Fruit fly (Drosophila melanogaster) whole organism, embryonic: Measurements from ENCODE around the gene spd-2.
A peak's percentile ranks its signal among the peaks of the same experiment; 100 is the strongest.

Experiments used
- Ada2b ChIP-seq: fragments of 200-800 bp; sonication (Bioruptor generic); IDR thresholded peaks from 2 replicates; pipeline ENCODE4 v1.3.6; 2022; ENCODE audit warnings: missing biosample characterization, missing genetic modification characterization
- Antp ChIP-seq: fragments of 200-800 bp; sonication (Bioruptor generic); optimal IDR thresholded peaks from 3 replicates; lab custom pipeline; 2016; ENCODE audit warnings: missing biosample characterization, missing genetic modification characterization
- Awh ChIP-seq: fragments of 200-800 bp; sonication (Bioruptor generic); IDR thresholded peaks from 2 replicates; pipeline ENCODE4, ENCODE4 v1.3.6; 2022; ENCODE audit warnings: missing biosample characterization, missing genetic modification characterization
- Bdp1 ChIP-seq: fragments of 200-800 bp; sonication (Bioruptor generic); optimal IDR thresholded peaks from 3 replicates; lab custom pipeline; 2016; ENCODE audit warnings: missing biosample characterization, missing genetic modification characterization
- CG10366 ChIP-seq: fragments of 200-800 bp; sonication (Bioruptor generic); IDR thresholded peaks from 2 replicates; pipeline ENCODE4 v1.3.6; 2022; ENCODE audit warnings: missing biosample characterization, missing genetic modification characterization
- CG12104 ChIP-seq: fragments of 200-800 bp; sonication (Bioruptor generic); optimal IDR thresholded peaks from 3 replicates; lab custom pipeline; 2016; ENCODE audit warnings: missing biosample characterization, missing genetic modification characterization
- CG13624 ChIP-seq: fragments of 200-800 bp; sonication (Bioruptor generic); optimal IDR thresholded peaks from 2 replicates; lab custom pipeline; 2016; ENCODE audit warnings: missing biosample characterization, missing genetic modification characterization
- CG13894 ChIP-seq: fragments of 200-800 bp; sonication (Bioruptor generic); optimal IDR thresholded peaks from 3 replicates; lab custom pipeline; 2018; ENCODE audit warnings: missing biosample characterization, mild to moderate bottlenecking, missing genetic modification characterization, moderate library complexity
- CG14014 ChIP-seq: fragments of 200-800 bp; sonication (Bioruptor generic); IDR thresholded peaks from 2 replicates; pipeline ENCODE4 v1.3.6; 2022; ENCODE audit warnings: missing biosample characterization, missing genetic modification characterization
- CG17361 ChIP-seq: fragments of 200-800 bp; sonication (Bioruptor generic); IDR thresholded peaks from 3 replicates; pipeline ENCODE4 v1.3.6; 2022; ENCODE audit warnings: missing biosample characterization, missing genetic modification characterization
- CG17568 ChIP-seq: fragments of 200-800 bp; sonication (Bioruptor generic); optimal IDR thresholded peaks from 2 replicates; lab custom pipeline; 2018; ENCODE audit warnings: missing biosample characterization, mild to moderate bottlenecking, missing genetic modification characterization, moderate library complexity
- CG3065 ChIP-seq: fragments of 200-800 bp; sonication (Bioruptor generic); optimal IDR thresholded peaks from 2 replicates; lab custom pipeline; 2016; ENCODE audit warnings: missing biosample characterization, missing genetic modification characterization
- CG31441 ChIP-seq: fragments of 200-800 bp; sonication (Bioruptor generic); IDR thresholded peaks from 2 replicates; pipeline ENCODE4 v1.3.6; 2022; ENCODE audit warnings: missing biosample characterization, missing genetic modification characterization
- CG3847 ChIP-seq: fragments of 200-800 bp; sonication (Bioruptor generic); IDR thresholded peaks from 2 replicates; pipeline ENCODE4 v1.3.6; 2022; ENCODE audit warnings: missing biosample characterization, missing genetic modification characterization
- CG5245 ChIP-seq: fragments of 200-800 bp; sonication (Bioruptor generic); optimal IDR thresholded peaks from 3 replicates; lab custom pipeline; 2016; ENCODE audit warnings: missing biosample characterization, missing genetic modification characterization
- CG6654 ChIP-seq: fragments of 200-800 bp; sonication (Bioruptor generic); optimal IDR thresholded peaks from 2 replicates; lab custom pipeline; 2017; ENCODE audit warnings: missing biosample characterization, mild to moderate bottlenecking, missing genetic modification characterization
- CG6689 ChIP-seq: fragments of 200-800 bp; sonication (Bioruptor generic); IDR thresholded peaks from 2 replicates; pipeline ENCODE4 v1.3.6; 2022; ENCODE audit warnings: missing biosample characterization, missing genetic modification characterization
- CG6854 ChIP-seq: fragments of 200-800 bp; sonication (Bioruptor generic); optimal IDR thresholded peaks from 3 replicates; lab custom pipeline; 2017; ENCODE audit warnings: missing biosample characterization, mild to moderate bottlenecking, missing genetic modification characterization
- CG7786 ChIP-seq: fragments of 200-800 bp; sonication (Bioruptor generic); optimal IDR thresholded peaks from 2 replicates; lab custom pipeline; 2016; ENCODE audit warnings: missing biosample characterization, missing genetic modification characterization
- CG7839 ChIP-seq: fragments of 200-800 bp; sonication (Bioruptor generic); optimal IDR thresholded peaks from 3 replicates; lab custom pipeline; 2018; ENCODE audit warnings: missing biosample characterization, mild to moderate bottlenecking, missing genetic modification characterization, moderate library complexity
- CG7928 ChIP-seq: fragments of 200-800 bp; sonication (Bioruptor generic); optimal IDR thresholded peaks from 2 replicates; lab custom pipeline; 2017; ENCODE audit warnings: missing biosample characterization, mild to moderate bottlenecking, missing genetic modification characterization
- CG8478 ChIP-seq: fragments of >200 bp; optimal IDR thresholded peaks from 2 replicates; lab custom pipeline; 2018
- CHES-1-like ChIP-seq: fragments of 200-800 bp; sonication (Bioruptor generic); optimal IDR thresholded peaks from 2 replicates; lab custom pipeline; 2016; ENCODE audit warnings: missing biosample characterization, missing genetic modification characterization
- D19A ChIP-seq: fragments of 200-800 bp; optimal IDR thresholded peaks from 3 replicates; lab custom pipeline; 2019; ENCODE audit warnings: missing biosample characterization, mild to moderate bottlenecking, missing genetic modification characterization, moderate library complexity
- Dip3 ChIP-seq: fragments of 200-800 bp; sonication (Bioruptor generic); optimal IDR thresholded peaks from 3 replicates; lab custom pipeline; 2016; ENCODE audit warnings: missing biosample characterization, missing genetic modification characterization
- E2f1 ChIP-seq: fragments of 200-800 bp; sonication (Bioruptor generic); IDR thresholded peaks from 2 replicates; pipeline ENCODE4 v1.3.6; 2022; ENCODE audit warnings: missing biosample characterization, missing genetic modification characterization
- Hr51 ChIP-seq, 2 experiments: fragments of 200-800 bp; sonication (Bioruptor generic); optimal IDR thresholded peaks; 2 replicates in 1 of 2; 3 replicates in 1 of 2; lab custom pipeline; 2016 to 2018; ENCODE audit warnings: missing biosample characterization in 2 of 2, missing genetic modification characterization in 2 of 2, mild to moderate bottlenecking in 1 of 2, moderate library complexity in 1 of 2
- Med ChIP-seq: fragments of 200-800 bp; sonication (Bioruptor generic); peaks from one replicate; lab custom pipeline; 2016; ENCODE audit warnings: missing biosample characterization, missing genetic modification characterization, mild to moderate bottlenecking, inconsistent platforms, moderate library complexity
- NfI ChIP-seq: fragments of 200-800 bp; sonication (Bioruptor generic); optimal IDR thresholded peaks from 3 replicates; lab custom pipeline; 2018; ENCODE audit warnings: missing biosample characterization, mild to moderate bottlenecking, missing genetic modification characterization, moderate library complexity
- Oli ChIP-seq: fragments of 200-800 bp; sonication (Bioruptor generic); optimal IDR thresholded peaks from 2 replicates; lab custom pipeline; 2018; ENCODE audit warnings: missing biosample characterization, mild to moderate bottlenecking, missing genetic modification characterization, moderate library complexity
- Tbp ChIP-seq: fragments of >200 bp; optimal IDR thresholded peaks from 2 replicates; lab custom pipeline; 2018; ENCODE audit warnings: missing biosample characterization, missing genetic modification characterization
- abd-A ChIP-seq: fragments of 200-800 bp; sonication (Bioruptor generic); optimal IDR thresholded peaks from 3 replicates; lab custom pipeline; 2019; ENCODE audit warnings: missing biosample characterization, mild to moderate bottlenecking, missing genetic modification characterization, moderate library complexity
- ase ChIP-seq: fragments of 200-800 bp; sonication (Bioruptor generic); IDR thresholded peaks from 3 replicates; pipeline ENCODE4 v1.3.6; 2022; ENCODE audit warnings: missing biosample characterization, missing genetic modification characterization
- bab2 ChIP-seq: fragments of 200-800 bp; sonication (Bioruptor generic); optimal IDR thresholded peaks from 2 replicates; lab custom pipeline; 2016; ENCODE audit warnings: missing biosample characterization, missing genetic modification characterization
- bigmax ChIP-seq: fragments of 200-800 bp; sonication (Bioruptor generic); optimal IDR thresholded peaks from 2 replicates; lab custom pipeline; 2018; ENCODE audit warnings: missing biosample characterization, mild to moderate bottlenecking, missing genetic modification characterization
- chn ChIP-seq: fragments of 200-800 bp; sonication (Bioruptor generic); optimal IDR thresholded peaks from 2 replicates; lab custom pipeline; 2016; ENCODE audit warnings: missing biosample characterization, missing genetic modification characterization
- dati ChIP-seq: fragments of 200-800 bp; sonication (Bioruptor generic); IDR thresholded peaks from 2 replicates; pipeline ENCODE4 v1.3.6; 2022; ENCODE audit warnings: missing biosample characterization, missing genetic modification characterization
- ems ChIP-seq: fragments of 200-800 bp; sonication (Bioruptor generic); optimal IDR thresholded peaks from 3 replicates; lab custom pipeline; 2016; ENCODE audit warnings: missing biosample characterization, missing genetic modification characterization
- eyg ChIP-seq: fragments of 200-800 bp; sonication (Bioruptor generic); optimal IDR thresholded peaks from 3 replicates; lab custom pipeline; 2016; ENCODE audit warnings: missing biosample characterization, missing genetic modification characterization
- gce ChIP-seq: fragments of 200-800 bp; sonication (Bioruptor generic); IDR thresholded peaks from 3 replicates; pipeline ENCODE4 v1.3.6; 2022; ENCODE audit warnings: missing biosample characterization, missing genetic modification characterization
- jing ChIP-seq: fragments of 200-800 bp; sonication (Bioruptor generic); optimal IDR thresholded peaks from 2 replicates; lab custom pipeline; 2018; ENCODE audit warnings: missing biosample characterization, mild to moderate bottlenecking, missing genetic modification characterization
- klu ChIP-seq: fragments of 200-800 bp; sonication (Bioruptor generic); IDR thresholded peaks from 2 replicates; pipeline ENCODE4 v1.3.6; 2022; ENCODE audit warnings: missing biosample characterization, missing genetic modification characterization
- nerfin-1 ChIP-seq: fragments of 200-800 bp; sonication (Bioruptor generic); optimal IDR thresholded peaks from 3 replicates; lab custom pipeline; 2019; ENCODE audit warnings: missing biosample characterization, mild to moderate bottlenecking, missing genetic modification characterization, moderate library complexity
- oc ChIP-seq: fragments of 200-800 bp; sonication (Bioruptor generic); optimal IDR thresholded peaks from 2 replicates; lab custom pipeline; 2018; ENCODE audit warnings: missing biosample characterization, mild to moderate bottlenecking, missing genetic modification characterization, moderate library complexity
- odd ChIP-seq: fragments of 200-800 bp; sonication (Bioruptor generic); optimal IDR thresholded peaks from 2 replicates; lab custom pipeline; 2017; ENCODE audit warnings: missing biosample characterization, mild to moderate bottlenecking, missing genetic modification characterization
- pnt ChIP-seq: fragments of 200-800 bp; sonication (Bioruptor generic); optimal IDR thresholded peaks from 3 replicates; lab custom pipeline; 2016; ENCODE audit warnings: missing biosample characterization, missing genetic modification characterization
- slbo ChIP-seq: fragments of 200-800 bp; sonication (Bioruptor generic); IDR thresholded peaks from 2 replicates; pipeline ENCODE4 v1.3.6; 2022; ENCODE audit warnings: missing biosample characterization, missing genetic modification characterization
- stwl ChIP-seq: fragments of 200-800 bp; sonication (Bioruptor generic); optimal IDR thresholded peaks from 3 replicates; lab custom pipeline; 2018; ENCODE audit warnings: missing biosample characterization, mild to moderate bottlenecking, missing genetic modification characterization, moderate library complexity
- trem ChIP-seq: fragments of 200-800 bp; optimal IDR thresholded peaks from 3 replicates; lab custom pipeline; 2019; ENCODE audit warnings: missing biosample characterization, mild to moderate bottlenecking, missing genetic modification characterization, moderate library complexity
- tup ChIP-seq: fragments of 200-800 bp; sonication (Bioruptor generic); optimal IDR thresholded peaks from 2 replicates; lab custom pipeline; 2016; ENCODE audit warnings: missing biosample characterization, mild to moderate bottlenecking, missing genetic modification characterization, moderate library complexity
- vvl ChIP-seq: fragments of 200-800 bp; sonication (Bioruptor generic); IDR thresholded peaks from 2 replicates; pipeline ENCODE4 v1.3.6; 2022; ENCODE audit warnings: missing biosample characterization, missing genetic modification characterization
- zfh1 ChIP-seq: fragments of 200-800 bp; sonication (Bioruptor generic); IDR thresholded peaks from 3 replicates; pipeline ENCODE4 v1.3.6; 2022; ENCODE audit warnings: missing biosample characterization, missing genetic modification characterization

spd-2 gene

dm6 chr3L:16609120-16609519 is 14.3 kb upstream of the spd-2 start, which contains the start of gene CG4098 (continued):
- TF ChIP-seq Dip3 (peak; percentile 55), CG17568 (no peak), Oli (tag; lab: Kevin White, UChicago) (peak; percentile 1), stwl (tag; lab: Kevin White, UChicago) (peak; percentile 7), zfh1 (GFP tag; lab: Robert Waterston, UW) (peak; percentile 81), odd (GFP tag; lab: Kevin White, UChicago) (no peak), klu (GFP tag; lab: Robert Waterston, UW) (no peak), chn (peak; percentile 46), NfI (GFP tag; lab: Kevin White, UChicago) (peak; percentile 68), Tbp (GFP tag; lab: Kevin White, UChicago) (no peak), CG10366 (peak; percentile 76), CG31441 (peak; percentile 11; the same call in 1 of the 2 replicates), jing (no peak), slbo (GFP tag; lab: Robert Waterston, UW) (peak; percentile 92), CG5245 (peak; percentile 47), CG12104 (GFP tag; lab: Kevin White, UChicago) (no peak), CG14014 (peak; percentile 81), gce (GFP tag; lab: Robert Waterston, UW) (0 out of 3 replicates have a peak, but pooled peaks have one; percentile 64), trem (tag; lab: Kevin White, UChicago) (no peak), bab2 (GFP tag; lab: Kevin White, UChicago) (peak; percentile 59), dati (GFP tag; lab: Robert Waterston, UW) (no peak), CG3065 (GFP tag; lab: Kevin White, UChicago) (no peak), E2f1 (GFP tag; lab: Robert Waterston, UW) (peak; percentile 52; the same call in 1 of the 2 replicates), Awh (GFP tag; lab: Robert Waterston, UW) (peak; percentile 39; the same call in 1 of the 2 replicates), CG3847 (GFP tag; lab: Robert Waterston, UW) (peak; percentile 93), CG13894 (tag; lab: Kevin White, UChicago) (peak; percentile 49), ems (GFP tag; lab: Kevin White, UChicago) (peak; percentile 58), Antp (GFP tag; lab: Kevin White, UChicago) (peak; percentile 83), CG7928 (GFP tag; lab: Kevin White, UChicago) (peak; percentile 35), Ada2b (peak; percentile 64; the same call in 1 of the 2 replicates), CHES-1-like (GFP tag; lab: Kevin White, UChicago) (peak; percentile 46), CG17361 (GFP tag; lab: Robert Waterston, UW) (no peak), CG6689 (GFP tag; lab: Robert Waterston, UW) (peak; percentile 47; the same call in 1 of the 2 replicates), abd-A (tag; lab: Kevin White, UChicago) (no peak), CG7786 (peak; percentile 68), CG6854 (GFP tag; lab: Kevin White, UChicago) (no peak), bigmax (GFP tag; lab: Kevin White, UChicago) (no peak), nerfin-1 (no peak), CG7839 (tag; lab: Kevin White, UChicago) (peak; percentile 44), Hr51 (GFP tag; optimal IDR thresholded peaks at IDR 0.05; lab: Kevin White, UChicago) (peak; percentile 7 to 39), D19A (tag; lab: Kevin White, UChicago) (no peak), Bdp1 (GFP tag; lab: Kevin White, UChicago) (peak; percentile 46), CG13624 (GFP tag; lab: Kevin White, UChicago) (peak; percentile 59), Med (GFP tag; lab: Kevin White, UChicago) (peak; percentile 96), oc (tag; lab: Kevin White, UChicago) (no peak), vvl (peak; percentile 90), CG8478 (lab: Kevin White, UChicago) (no peak), ase (GFP tag; lab: Robert Waterston, UW) (peak; percentile 53; the same call in 2 of the 3 replicates), tup (GFP tag; lab: Kevin White, UChicago) (no peak), pnt (peak; percentile 35), CG6654 (no peak), eyg (GFP tag; lab: Kevin White, UChicago) (peak; percentile 19)
